Fruit fly (Drosophila melanogaster) whole organism, embryonic: ENCODE results near the gene Smvt.
A peak's percentile ranks its signal among the peaks of the same experiment; 100 is the strongest.

ENCODE experiments used
- Antp ChIP-seq: fragments of 200-800 bp; sonication (Bioruptor generic); optimal IDR thresholded peaks from 3 replicates; lab custom pipeline; 2016; ENCODE audit warnings: missing biosample characterization, missing genetic modification characterization
- C15 ChIP-seq: fragments of 200-800 bp; sonication (Bioruptor generic); IDR thresholded peaks from 3 replicates; pipeline ENCODE4 v1.3.6; 2022; ENCODE audit warnings: missing biosample characterization, missing genetic modification characterization
- CG11093 ChIP-seq: fragments of 200-800 bp; sonication (Bioruptor generic); IDR thresholded peaks from 3 replicates; pipeline ENCODE4 v1.3.6; 2022; ENCODE audit warnings: missing biosample characterization, missing genetic modification characterization
- CG11247 ChIP-seq: fragments of 200-800 bp; sonication (Bioruptor generic); IDR thresholded peaks from 2 replicates; pipeline ENCODE4 v1.3.6; 2022; ENCODE audit warnings: missing biosample characterization, missing genetic modification characterization
- CG11456 ChIP-seq: fragments of 200-800 bp; sonication (Bioruptor generic); IDR thresholded peaks from 3 replicates; pipeline ENCODE4 v1.3.6; 2022; ENCODE audit warnings: missing biosample characterization, missing genetic modification characterization
- CG12155 ChIP-seq: fragments of 200-800 bp; sonication (Bioruptor generic); optimal IDR thresholded peaks from 3 replicates; lab custom pipeline; 2016; ENCODE audit warnings: missing biosample characterization, missing genetic modification characterization
- CG12236 ChIP-seq: fragments of 200-800 bp; sonication (Bioruptor generic); optimal IDR thresholded peaks from 2 replicates; lab custom pipeline; 2016; ENCODE audit warnings: missing biosample characterization, missing genetic modification characterization
- CG13424 ChIP-seq: fragments of 200-800 bp; sonication (Bioruptor generic); optimal IDR thresholded peaks from 2 replicates; lab custom pipeline; 2019; ENCODE audit warnings: missing biosample characterization, mild to moderate bottlenecking, missing genetic modification characterization, moderate library complexity
- CG15696 ChIP-seq: fragments of 200-800 bp; sonication (Bioruptor generic); optimal IDR thresholded peaks from 2 replicates; lab custom pipeline; 2019; ENCODE audit warnings: missing biosample characterization, mild to moderate bottlenecking, missing genetic modification characterization, moderate library complexity
- CG1603 ChIP-seq: fragments of 200-800 bp; sonication (Bioruptor generic); optimal IDR thresholded peaks from 2 replicates; lab custom pipeline; 2019; ENCODE audit warnings: missing biosample characterization, mild to moderate bottlenecking, missing genetic modification characterization, moderate library complexity
- CG17829 ChIP-seq: fragments of 200-800 bp; optimal IDR thresholded peaks from 2 replicates; lab custom pipeline; 2019; ENCODE audit warnings: missing biosample characterization, mild to moderate bottlenecking, missing genetic modification characterization, moderate library complexity
- CG3995 ChIP-seq: fragments of 200-800 bp; sonication (Bioruptor generic); optimal IDR thresholded peaks from 3 replicates; lab custom pipeline; 2016; ENCODE audit warnings: missing biosample characterization, missing genetic modification characterization
- CG4617 ChIP-seq: fragments of 200-800 bp; sonication (Bioruptor generic); optimal IDR thresholded peaks from 3 replicates; lab custom pipeline; 2016; ENCODE audit warnings: missing biosample characterization, missing genetic modification characterization, borderline replicate concordance
- CG6254 ChIP-seq: fragments of 200-800 bp; sonication (Bioruptor generic); optimal IDR thresholded peaks from 3 replicates; lab custom pipeline; 2017; ENCODE audit warnings: mild to moderate bottlenecking, missing biosample characterization, missing genetic modification reagents, missing genetic modification characterization
- CG6813 ChIP-seq: fragments of 200-800 bp; sonication (Bioruptor generic); optimal IDR thresholded peaks from 2 replicates; lab custom pipeline; 2017; ENCODE audit warnings: missing biosample characterization, missing genetic modification characterization, mild to moderate bottlenecking, moderate library complexity, missing genetic modification reagents
- CG8281 ChIP-seq: fragments of 200-800 bp; sonication (Bioruptor generic); optimal IDR thresholded peaks from 2 replicates; lab custom pipeline; 2018; ENCODE audit warnings: missing biosample characterization, mild to moderate bottlenecking, missing genetic modification characterization, moderate library complexity
- CG8924 ChIP-seq: fragments of 200-800 bp; optimal IDR thresholded peaks from 3 replicates; lab custom pipeline; 2019; ENCODE audit warnings: missing biosample characterization, mild to moderate bottlenecking, missing genetic modification characterization, moderate library complexity
- CHES-1-like ChIP-seq: fragments of 200-800 bp; sonication (Bioruptor generic); optimal IDR thresholded peaks from 2 replicates; lab custom pipeline; 2016; ENCODE audit warnings: missing biosample characterization, missing genetic modification characterization
- D19B ChIP-seq: fragments of 200-800 bp; sonication (Bioruptor generic); optimal IDR thresholded peaks from 2 replicates; lab custom pipeline; 2017; ENCODE audit warnings: missing biosample characterization, mild to moderate bottlenecking, missing genetic modification characterization
- Dll ChIP-seq: fragments of 200-800 bp; sonication (Bioruptor generic); IDR thresholded peaks from 4 replicates; pipeline ENCODE4 v1.3.6; 2022; ENCODE audit warnings: missing biosample characterization, missing genetic modification characterization; ENCODE audit not compliant: partially characterized antibody
- Dref ChIP-seq: fragments of 200-800 bp; sonication (Bioruptor generic); IDR thresholded peaks from 2 replicates; pipeline ENCODE4 v1.3.6; 2022; ENCODE audit warnings: missing biosample characterization, missing genetic modification characterization
- E2f2 ChIP-seq: fragments of 200-800 bp; sonication (Bioruptor generic); IDR thresholded peaks from 2 replicates; pipeline ENCODE4 v1.3.6; 2022; ENCODE audit warnings: missing biosample characterization, missing genetic modification characterization
- HLH4C ChIP-seq: fragments of 200-800 bp; sonication (Bioruptor generic); IDR thresholded peaks from 3 replicates; pipeline ENCODE4 v1.3.6; 2022; ENCODE audit warnings: missing biosample characterization, missing genetic modification characterization; ENCODE audit not compliant: partially characterized antibody
- Hand ChIP-seq: fragments of 200-800 bp; sonication (Bioruptor generic); optimal IDR thresholded peaks from 2 replicates; lab custom pipeline; 2017; ENCODE audit warnings: mild to moderate bottlenecking, missing biosample characterization, missing genetic modification reagents, missing genetic modification characterization
- Hr39 ChIP-seq: fragments of >200 bp; optimal IDR thresholded peaks from 2 replicates; lab custom pipeline; 2017
- Hr78 ChIP-seq, 2 experiments: fragments of 200-800 bp in 1 of 2; fragments of >200 bp in 1 of 2; sonication (Bioruptor generic) in 1 of 2; optimal IDR thresholded peaks; 2 replicates each; lab custom pipeline; 2017 to 2019; ENCODE audit warnings: missing biosample characterization in 2 of 2, missing genetic modification characterization in 2 of 2, mild to moderate bottlenecking in 1 of 2, moderate library complexity in 1 of 2
- Max ChIP-seq: fragments of 200-800 bp; sonication (Bioruptor generic); optimal IDR thresholded peaks from 2 replicates; lab custom pipeline; 2016; ENCODE audit warnings: missing biosample characterization, mild to moderate bottlenecking, missing genetic modification characterization
- NK7.1 ChIP-seq: fragments of 200-800 bp; sonication (Bioruptor generic); optimal IDR thresholded peaks from 3 replicates; lab custom pipeline; 2016; ENCODE audit warnings: missing biosample characterization, missing genetic modification characterization
- Poxn ChIP-seq: fragments of 200-800 bp; sonication (Bioruptor generic); IDR thresholded peaks from 2 replicates; pipeline ENCODE4 v1.3.6; 2022; ENCODE audit warnings: missing biosample characterization, missing genetic modification characterization
- Rfx ChIP-seq: fragments of 200-800 bp; sonication (Bioruptor generic); IDR thresholded peaks from 2 replicates; pipeline ENCODE4 v1.3.6; 2022; ENCODE audit warnings: missing biosample characterization, missing genetic modification characterization
- Scr ChIP-seq: fragments of 200-800 bp; sonication (Bioruptor generic); IDR thresholded peaks from 2 replicates; pipeline ENCODE4 v1.3.6; 2022; ENCODE audit warnings: missing biosample characterization, missing genetic modification characterization; ENCODE audit not compliant: partially characterized antibody
- Six4 ChIP-seq: fragments of 200-800 bp; sonication (Bioruptor generic); optimal IDR thresholded peaks from 2 replicates; lab custom pipeline; 2016; ENCODE audit warnings: missing biosample characterization, missing genetic modification characterization
- amos ChIP-seq: fragments of 200-800 bp; sonication (Bioruptor generic); IDR thresholded peaks from 2 replicates; pipeline ENCODE4 v1.3.6; 2022; ENCODE audit warnings: missing biosample characterization, missing genetic modification characterization; ENCODE audit not compliant: partially characterized antibody
- bcd ChIP-seq: fragments of 200-800 bp; sonication (Bioruptor generic); optimal IDR thresholded peaks from 2 replicates; lab custom pipeline; 2017; ENCODE audit warnings: missing biosample characterization, mild to moderate bottlenecking, missing genetic modification characterization
- cad ChIP-seq: fragments of >200 bp; optimal IDR thresholded peaks from 2 replicates; lab custom pipeline; 2017; ENCODE audit warnings: missing biosample characterization, missing genetic modification characterization
- crc ChIP-seq: fragments of 200-800 bp; sonication (Bioruptor generic); optimal IDR thresholded peaks from 2 replicates; lab custom pipeline; 2016; ENCODE audit warnings: missing biosample characterization, missing genetic modification characterization
- da ChIP-seq: fragments of 200-800 bp; sonication (Bioruptor generic); optimal IDR thresholded peaks from 2 replicates; lab custom pipeline; 2016; ENCODE audit warnings: missing biosample characterization, missing genetic modification characterization
- esg ChIP-seq: fragments of 200-800 bp; sonication (Bioruptor generic); conservative IDR thresholded peaks from 2 replicates; pipeline ENCODE4 v1.3.6; 2022; ENCODE audit warnings: missing biosample characterization, missing genetic modification characterization
- exex ChIP-seq: fragments of 200-800 bp; sonication (Bioruptor generic); optimal IDR thresholded peaks from 4 replicates; lab custom pipeline; 2018; ENCODE audit warnings: missing biosample characterization, mild to moderate bottlenecking, missing genetic modification characterization, moderate library complexity
- fd64A ChIP-seq: fragments of 200-800 bp; sonication (Bioruptor generic); optimal IDR thresholded peaks from 3 replicates; lab custom pipeline; 2018; ENCODE audit warnings: missing biosample characterization, mild to moderate bottlenecking, missing genetic modification characterization
- fu2 ChIP-seq: fragments of 200-800 bp; sonication (Bioruptor generic); optimal IDR thresholded peaks from 2 replicates; lab custom pipeline; 2016; ENCODE audit warnings: missing biosample characterization, missing genetic modification characterization
- gem ChIP-seq: fragments of 200-800 bp; sonication (Bioruptor generic); optimal IDR thresholded peaks from 2 replicates; lab custom pipeline; 2019; ENCODE audit warnings: missing biosample characterization, mild to moderate bottlenecking, missing genetic modification characterization, moderate library complexity
- grau ChIP-seq: fragments of 200-800 bp; optimal IDR thresholded peaks from 3 replicates; lab custom pipeline; 2019; ENCODE audit warnings: missing biosample characterization, mild to moderate bottlenecking, missing genetic modification characterization, moderate library complexity
- kay ChIP-seq: fragments of 200-800 bp; sonication (Bioruptor generic); optimal IDR thresholded peaks from 2 replicates; lab custom pipeline; 2016; ENCODE audit warnings: missing biosample characterization, missing genetic modification characterization
- lbe ChIP-seq: fragments of 200-800 bp; sonication (Bioruptor generic); optimal IDR thresholded peaks from 2 replicates; lab custom pipeline; 2016; ENCODE audit warnings: missing biosample characterization, mild to moderate bottlenecking, missing genetic modification characterization
- sens-2 ChIP-seq: fragments of 200-800 bp; sonication (Bioruptor generic); IDR thresholded peaks from 2 replicates; pipeline ENCODE4 v1.3.6; 2022; ENCODE audit warnings: missing biosample characterization, missing genetic modification characterization
- zen2 ChIP-seq: fragments of 200-800 bp; sonication (Bioruptor generic); IDR thresholded peaks from 3 replicates; pipeline ENCODE4 v1.3.6; 2022; ENCODE audit warnings: missing biosample characterization, missing genetic modification characterization; ENCODE audit not compliant: partially characterized antibody

The Smvt gene

DNA sequence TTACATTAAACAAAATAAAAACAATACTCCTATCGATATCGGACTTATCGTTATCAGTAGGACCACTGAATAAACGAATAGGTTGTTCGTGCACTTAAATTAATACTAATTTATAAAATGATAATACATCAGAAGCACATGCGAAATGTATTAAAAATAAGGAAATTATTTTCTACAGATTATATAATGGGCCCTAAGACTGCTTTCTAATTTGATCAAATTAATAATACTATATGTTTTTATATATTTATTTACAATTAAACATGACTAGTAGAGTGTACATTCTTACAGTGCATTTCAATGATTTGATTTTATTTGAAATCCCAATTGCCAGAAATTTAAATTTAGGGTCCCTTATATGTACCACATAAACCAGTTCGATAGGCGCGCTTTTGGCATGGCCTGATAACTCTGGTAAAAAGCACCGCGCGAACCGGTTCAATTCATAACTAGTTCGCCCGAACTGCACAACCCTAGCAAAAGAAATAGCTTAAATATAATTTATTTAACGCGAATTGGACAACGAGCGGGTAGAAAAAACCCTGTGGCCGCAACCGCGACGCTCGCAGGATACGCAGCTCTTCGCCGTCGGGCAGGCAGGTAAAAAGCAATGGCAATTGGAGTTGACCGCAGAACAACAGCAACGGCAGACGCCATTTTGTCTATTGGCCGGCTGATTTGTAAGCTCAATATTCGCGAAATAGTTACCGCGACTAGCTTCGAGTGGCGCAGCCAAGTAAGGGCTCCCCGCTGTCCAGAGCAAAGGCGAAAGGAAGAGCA lies 15.4 kb upstream of the Smvt start, which contains the start of the genes CG2126 and faf (continued):
- TF ChIP-seq CHES-1-like (peak; percentile 59), fd64A (GFP tag; lab: Kevin White, UChicago) (no peak), CG11247 (GFP tag; lab: Robert Waterston, UW) (peak; percentile 73), Rfx (GFP tag; lab: Robert Waterston, UW) (peak; percentile 86), CG13424 (peak; percentile 87), CG11093 (GFP tag; lab: Robert Waterston, UW) (peak; percentile 62; the same call in 2 of the 3 replicates), amos (GFP tag; lab: Robert Waterston, UW) (peak; percentile 44; the same call in 1 of the 2 replicates), Hr39 (no peak), sens-2 (GFP tag; lab: Robert Waterston, UW) (0 out of 2 replicates have a peak, but pooled peaks have one; percentile 51), zen2 (GFP tag; lab: Robert Waterston, UW) (no peak), CG6813 (GFP tag; lab: Kevin White, UChicago) (peak; percentile 14), CG12236 (GFP tag; lab: Kevin White, UChicago) (no peak), cad (GFP tag; lab: Kevin White, UChicago) (no peak), C15 (0 out of 3 replicates have a peak, but pooled peaks have one; percentile 65), D19B (GFP tag; lab: Kevin White, UChicago) (peak; percentile 43), CG6254 (GFP tag; lab: Kevin White, UChicago) (peak; percentile 26), Hand (GFP tag; lab: Kevin White, UChicago) (peak; percentile 23), gem (tag; lab: Kevin White, UChicago) (peak; percentile 91), bcd (GFP tag; lab: Kevin White, UChicago) (peak; percentile 77), fu2 (peak; percentile 55), CG15696 (peak; percentile 73)

- peak; percentile 93 for TF ChIP-seq Scr
- TF ChIP-seq Dll (GFP tag; lab: Robert Waterston, UW), result peak; percentile 91
- TF ChIP-seq grau (tag; lab: Kevin White, UChicago), result peak; percentile 25
- peak; percentile 40 for TF ChIP-seq CG1603
- peak; percentile 13 for TF ChIP-seq CG12155 (GFP tag; lab: Kevin White, UChicago)
- peak; percentile 35 for TF ChIP-seq Max (GFP tag; lab: Kevin White, UChicago)
- TF ChIP-seq CG3995, result peak; percentile 87
- TF ChIP-seq CG17829, result peak; percentile 36
- TF ChIP-seq esg (GFP tag; lab: Robert Waterston, UW), result no peak
- TF ChIP-seq kay (GFP tag; lab: Kevin White, UChicago), result no peak
- TF ChIP-seq exex (tag; lab: Kevin White, UChicago), result no peak
- no peak for TF ChIP-seq Antp (GFP tag; lab: Kevin White, UChicago)
- TF ChIP-seq E2f2 (GFP tag; lab: Robert Waterston, UW), result peak; percentile 50; the same call in 1 of the 2 replicates
- no peak for TF ChIP-seq CG8281 (tag; lab: Kevin White, UChicago)
- peak; percentile 28 for TF ChIP-seq CG4617 (GFP tag; lab: Kevin White, UChicago)
- TF ChIP-seq Dref (GFP tag; lab: Robert Waterston, UW), result peak; percentile 91
- TF ChIP-seq HLH4C, result peak; percentile 93
- TF ChIP-seq CG8924, result peak; percentile 25
- peak; percentile 6 for TF ChIP-seq Six4 (GFP tag; lab: Kevin White, UChicago)
- no peak for TF ChIP-seq Poxn (GFP tag; lab: Robert Waterston, UW)
- TF ChIP-seq amos (GFP tag; lab: Robert Waterston, UW), result peak; percentile 94
- no peak for TF ChIP-seq CG11456 (GFP tag; lab: Robert Waterston, UW)
- TF ChIP-seq crc (GFP tag; lab: Kevin White, UChicago), result no peak
- TF ChIP-seq Hr78 (GFP tag; optimal IDR thresholded peaks at IDR 0.05; lab: Kevin White, UChicago), result no peak
- peak; percentile 59 for TF ChIP-seq lbe
- TF ChIP-seq NK7.1 (GFP tag; lab: Kevin White, UChicago), result no peak
- no peak for TF ChIP-seq da (GFP tag; lab: Kevin White, UChicago)
Measured at dm6 chr3R:31771790-31772576, 10.6 kb upstream of the Smvt start, which contains the start of the genes betaGlu and sip3. Gene betaGlu (minus strand): TSS chr3R:31771848. Gene sip3 (plus strand): TSS chr3R:31772219.
